Fruit fly (Drosophila melanogaster) whole organism, embryonic: Measurements from ENCODE around the gene Nplp3.

Source experiments
- Atf-2 ChIP-seq: fragments of 200-800 bp; sonication (Bioruptor generic); optimal IDR thresholded peaks from 2 replicates; lab custom pipeline; 2016; ENCODE audit warnings: missing biosample characterization, missing genetic modification characterization
- CG10209 ChIP-seq: fragments of 200-800 bp; sonication (Bioruptor generic); optimal IDR thresholded peaks from 3 replicates; lab custom pipeline; 2017; ENCODE audit warnings: missing biosample characterization, mild to moderate bottlenecking, missing genetic modification characterization, missing genetic modification reagents
- CG10321 ChIP-seq: fragments of 200-800 bp; sonication (Bioruptor generic); IDR thresholded peaks from 2 replicates; pipeline ENCODE4 v1.3.6; 2022; ENCODE audit warnings: missing biosample characterization, missing genetic modification characterization
- CG10366 ChIP-seq: fragments of 200-800 bp; sonication (Bioruptor generic); IDR thresholded peaks from 2 replicates; pipeline ENCODE4 v1.3.6; 2022; ENCODE audit warnings: missing biosample characterization, missing genetic modification characterization
- CG10462 ChIP-seq: fragments of 200-800 bp; sonication (Bioruptor generic); optimal IDR thresholded peaks from 2 replicates; lab custom pipeline; 2016; ENCODE audit warnings: missing biosample characterization, missing genetic modification characterization
- CG14050 ChIP-seq: fragments of 200-800 bp; sonication (Bioruptor generic); IDR thresholded peaks from 3 replicates; pipeline ENCODE4 v1.3.6; 2022; ENCODE audit warnings: missing biosample characterization, missing genetic modification characterization
- CG14667 ChIP-seq: fragments of 200-800 bp; sonication (Bioruptor generic); IDR thresholded peaks from 2 replicates; pipeline ENCODE4 v1.3.6; 2022; ENCODE audit warnings: missing biosample characterization, missing genetic modification characterization
- CG15269 ChIP-seq: fragments of 200-800 bp; sonication (Bioruptor generic); optimal IDR thresholded peaks from 2 replicates; lab custom pipeline; 2018; ENCODE audit warnings: missing biosample characterization, mild to moderate bottlenecking, missing genetic modification characterization, moderate library complexity
- CG15514 ChIP-seq: fragments of 200-800 bp; sonication (Bioruptor generic); optimal IDR thresholded peaks from 3 replicates; lab custom pipeline; 2017; ENCODE audit warnings: missing biosample characterization, missing genetic modification characterization, mild to moderate bottlenecking, moderate library complexity, missing genetic modification reagents
- CG15601 ChIP-seq: fragments of 200-800 bp; sonication (Bioruptor generic); optimal IDR thresholded peaks from 3 replicates; lab custom pipeline; 2019; ENCODE audit warnings: missing biosample characterization, mild to moderate bottlenecking, missing genetic modification characterization, moderate library complexity
- CG16813 ChIP-seq: fragments of 200-800 bp; sonication (Bioruptor generic); IDR thresholded peaks from 3 replicates; pipeline ENCODE4 v1.3.6; 2022; ENCODE audit warnings: missing biosample characterization, missing genetic modification characterization; ENCODE audit not compliant: partially characterized antibody
- CG17802 ChIP-seq: fragments of 200-800 bp; sonication (Bioruptor generic); optimal IDR thresholded peaks from 2 replicates; lab custom pipeline; 2018; ENCODE audit warnings: missing biosample characterization, mild to moderate bottlenecking, missing genetic modification characterization, moderate library complexity
- CG1792 ChIP-seq: fragments of 200-800 bp; sonication (Bioruptor generic); optimal IDR thresholded peaks from 2 replicates; lab custom pipeline; 2016; ENCODE audit warnings: missing biosample characterization, missing genetic modification characterization
- CG18599 ChIP-seq: fragments of 200-800 bp; sonication (Bioruptor generic); optimal IDR thresholded peaks from 3 replicates; lab custom pipeline; 2017; ENCODE audit warnings: missing biosample characterization, missing genetic modification characterization, mild to moderate bottlenecking, moderate library complexity, missing genetic modification reagents
- CG3281 ChIP-seq: fragments of 200-800 bp; sonication (Bioruptor generic); optimal IDR thresholded peaks from 3 replicates; lab custom pipeline; 2017; ENCODE audit warnings: missing biosample characterization, mild to moderate bottlenecking, missing genetic modification characterization
- CG4360 ChIP-seq: fragments of 200-800 bp; sonication (Bioruptor generic); IDR thresholded peaks from 2 replicates; pipeline ENCODE4 v1.3.6; 2022; ENCODE audit warnings: missing biosample characterization, missing genetic modification characterization
- CG4424 ChIP-seq: fragments of 200-800 bp; sonication (Bioruptor generic); optimal IDR thresholded peaks from 3 replicates; lab custom pipeline; 2016; ENCODE audit warnings: missing biosample characterization, missing genetic modification characterization
- CG4617 ChIP-seq: fragments of 200-800 bp; sonication (Bioruptor generic); optimal IDR thresholded peaks from 3 replicates; lab custom pipeline; 2016; ENCODE audit warnings: missing biosample characterization, missing genetic modification characterization, borderline replicate concordance
- CG4820 ChIP-seq: fragments of 200-800 bp; sonication (Bioruptor generic); optimal IDR thresholded peaks from 3 replicates; lab custom pipeline; 2016; ENCODE audit warnings: missing biosample characterization, missing genetic modification characterization
- CG4854 ChIP-seq: fragments of 200-800 bp; sonication (Bioruptor generic); optimal IDR thresholded peaks from 2 replicates; lab custom pipeline; 2016; ENCODE audit warnings: missing biosample characterization, missing genetic modification characterization, inconsistent platforms
- CG7786 ChIP-seq: fragments of 200-800 bp; sonication (Bioruptor generic); optimal IDR thresholded peaks from 2 replicates; lab custom pipeline; 2016; ENCODE audit warnings: missing biosample characterization, missing genetic modification characterization
- CG7987 ChIP-seq: fragments of 200-800 bp; sonication (Bioruptor generic); optimal IDR thresholded peaks from 2 replicates; lab custom pipeline; 2018; ENCODE audit warnings: missing biosample characterization, mild to moderate bottlenecking, missing genetic modification characterization, moderate library complexity
- CG9215 ChIP-seq: fragments of 200-800 bp; sonication (Bioruptor generic); IDR thresholded peaks from 2 replicates; pipeline ENCODE4 v1.3.6; 2022; ENCODE audit warnings: missing biosample characterization, missing genetic modification characterization
- Chrac-16 ChIP-seq: fragments of 200-800 bp; sonication (Bioruptor generic); optimal IDR thresholded peaks from 3 replicates; lab custom pipeline; 2016; ENCODE audit warnings: missing biosample characterization, missing genetic modification characterization
- Dll ChIP-seq: fragments of 200-800 bp; sonication (Bioruptor generic); IDR thresholded peaks from 4 replicates; pipeline ENCODE4 v1.3.6; 2022; ENCODE audit warnings: missing biosample characterization, missing genetic modification characterization; ENCODE audit not compliant: partially characterized antibody
- E2f2 ChIP-seq: fragments of 200-800 bp; sonication (Bioruptor generic); IDR thresholded peaks from 2 replicates; pipeline ENCODE4 v1.3.6; 2022; ENCODE audit warnings: missing biosample characterization, missing genetic modification characterization
- Fer2 ChIP-seq: fragments of 200-800 bp; sonication (Bioruptor generic); optimal IDR thresholded peaks from 2 replicates; lab custom pipeline; 2018; ENCODE audit warnings: missing biosample characterization, mild to moderate bottlenecking, missing genetic modification characterization, moderate library complexity
- GATAe ChIP-seq: fragments of 200-800 bp; sonication (Bioruptor generic); conservative IDR thresholded peaks from 2 replicates; pipeline ENCODE4 v1.3.6; 2022; ENCODE audit warnings: missing biosample characterization, missing genetic modification characterization
- Gsc ChIP-seq: fragments of 200-800 bp; sonication (Bioruptor generic); IDR thresholded peaks from 2 replicates; pipeline ENCODE4 v1.3.6; 2022; ENCODE audit warnings: missing biosample characterization, missing genetic modification characterization
- Hand ChIP-seq: fragments of 200-800 bp; sonication (Bioruptor generic); optimal IDR thresholded peaks from 2 replicates; lab custom pipeline; 2017; ENCODE audit warnings: mild to moderate bottlenecking, missing biosample characterization, missing genetic modification reagents, missing genetic modification characterization
- HmgD ChIP-seq: fragments of 200-800 bp; sonication (Bioruptor generic); optimal IDR thresholded peaks from 3 replicates; lab custom pipeline; 2016; ENCODE audit warnings: missing biosample characterization, missing genetic modification characterization
- Hr39 ChIP-seq: fragments of >200 bp; optimal IDR thresholded peaks from 2 replicates; lab custom pipeline; 2017
- Jarid2 ChIP-seq: fragments of 200-800 bp; sonication (Bioruptor generic); optimal IDR thresholded peaks from 3 replicates; lab custom pipeline; 2017; ENCODE audit warnings: mild to moderate bottlenecking, missing biosample characterization, missing genetic modification reagents, missing genetic modification characterization
- MBD-R2 ChIP-seq: fragments of 200-800 bp; sonication (Bioruptor generic); IDR thresholded peaks from 2 replicates; pipeline ENCODE4 v1.3.6; 2022; ENCODE audit warnings: missing biosample characterization, missing genetic modification characterization
- MESR4 ChIP-seq: fragments of 200-800 bp; sonication (Bioruptor generic); optimal IDR thresholded peaks from 2 replicates; lab custom pipeline; 2018; ENCODE audit warnings: missing biosample characterization, mild to moderate bottlenecking, missing genetic modification characterization, moderate library complexity
- Mad ChIP-seq: fragments of 200-800 bp; sonication (Bioruptor generic); optimal IDR thresholded peaks from 2 replicates; lab custom pipeline; 2016; ENCODE audit warnings: missing biosample characterization, missing genetic modification characterization
- Med ChIP-seq: fragments of 200-800 bp; sonication (Bioruptor generic); peaks from one replicate; lab custom pipeline; 2016; ENCODE audit warnings: missing biosample characterization, missing genetic modification characterization, mild to moderate bottlenecking, inconsistent platforms, moderate library complexity
- Myb ChIP-seq: fragments of 200-800 bp; sonication (Bioruptor generic); optimal IDR thresholded peaks from 2 replicates; lab custom pipeline; 2016; ENCODE audit warnings: missing biosample characterization, missing genetic modification characterization
- Pdp1 ChIP-seq, 2 experiments: fragments of 200-800 bp; sonication (Bioruptor generic); optimal IDR thresholded peaks; 3 replicates each; lab custom pipeline; 2016; ENCODE audit warnings: missing biosample characterization in 2 of 2, missing genetic modification characterization in 2 of 2, mild to moderate bottlenecking in 1 of 2, moderate library complexity in 1 of 2
- Taf1 ChIP-seq: fragments of 200-800 bp; sonication (Bioruptor generic); IDR thresholded peaks from 2 replicates; pipeline ENCODE4 v1.3.6; 2022; ENCODE audit warnings: missing biosample characterization, missing genetic modification characterization
- Xbp1 ChIP-seq: fragments of 200-800 bp; sonication (Bioruptor generic); optimal IDR thresholded peaks from 3 replicates; lab custom pipeline; 2016; ENCODE audit warnings: missing biosample characterization, mild to moderate bottlenecking, missing genetic modification characterization
- btn ChIP-seq: fragments of 200-800 bp; sonication (Bioruptor generic); optimal IDR thresholded peaks from 2 replicates; lab custom pipeline; 2016; ENCODE audit warnings: missing biosample characterization, missing genetic modification characterization
- caup ChIP-seq: fragments of 200-800 bp; sonication (Bioruptor generic); optimal IDR thresholded peaks from 3 replicates; lab custom pipeline; 2017; ENCODE audit warnings: missing biosample characterization, mild to moderate bottlenecking, missing genetic modification characterization, moderate library complexity; ENCODE audit not compliant: severe bottlenecking
- crc ChIP-seq: fragments of 200-800 bp; sonication (Bioruptor generic); optimal IDR thresholded peaks from 2 replicates; lab custom pipeline; 2016; ENCODE audit warnings: missing biosample characterization, missing genetic modification characterization
- dmrt11E ChIP-seq: fragments of 200-800 bp; sonication (Bioruptor generic); optimal IDR thresholded peaks from 3 replicates; lab custom pipeline; 2018; ENCODE audit warnings: missing biosample characterization, mild to moderate bottlenecking, missing genetic modification characterization, moderate library complexity
- jing ChIP-seq: fragments of 200-800 bp; sonication (Bioruptor generic); optimal IDR thresholded peaks from 2 replicates; lab custom pipeline; 2018; ENCODE audit warnings: missing biosample characterization, mild to moderate bottlenecking, missing genetic modification characterization
- nerfin-1 ChIP-seq: fragments of 200-800 bp; sonication (Bioruptor generic); optimal IDR thresholded peaks from 3 replicates; lab custom pipeline; 2019; ENCODE audit warnings: missing biosample characterization, mild to moderate bottlenecking, missing genetic modification characterization, moderate library complexity
- pros ChIP-seq: fragments of 200-800 bp; sonication (Bioruptor generic); optimal IDR thresholded peaks from 3 replicates; lab custom pipeline; 2019; ENCODE audit warnings: missing biosample characterization, mild to moderate bottlenecking, missing genetic modification characterization, moderate library complexity
- rib ChIP-seq: fragments of 200-800 bp; sonication (Bioruptor generic); IDR thresholded peaks from 2 replicates; pipeline ENCODE4 v1.3.6; 2022; ENCODE audit warnings: missing biosample characterization, missing genetic modification characterization
- seq ChIP-seq: fragments of 200-800 bp; sonication (Bioruptor generic); IDR thresholded peaks from 2 replicates; pipeline ENCODE4 v1.3.6; 2022; ENCODE audit warnings: missing biosample characterization, missing genetic modification characterization
- sima ChIP-seq: fragments of 200-800 bp; sonication (Bioruptor generic); optimal IDR thresholded peaks from 2 replicates; lab custom pipeline; 2016; ENCODE audit warnings: missing biosample characterization, missing genetic modification characterization

Gene Nplp3

dm6 chr3L:16347914-16348313 is 30.1 kb downstream of the Nplp3 start, which contains the start of gene mRpS34 (continued):
- TF ChIP-seq jing (GFP tag; lab: Kevin White, UChicago) (no peak), CG10462 (GFP tag; lab: Kevin White, UChicago) (no peak), CG14667 (GFP tag; lab: Robert Waterston, UW) (no peak), CG15269 (tag; lab: Kevin White, UChicago) (no peak), CG4424 (no peak), CG4854 (no peak), Hr39 (lab: Kevin White, UChicago) (no peak), CG4617 (GFP tag; lab: Kevin White, UChicago) (peak; percentile 52), CG18599 (GFP tag; lab: Kevin White, UChicago) (no peak), Taf1 (GFP tag; lab: Robert Waterston, UW) (no peak), MBD-R2 (GFP tag; lab: Robert Waterston, UW) (peak; percentile 74), dmrt11E (tag; lab: Kevin White, UChicago) (no peak), Jarid2 (no peak), CG4360 (GFP tag; lab: Robert Waterston, UW) (no peak), CG9215 (GFP tag; lab: Robert Waterston, UW) (peak; percentile 90), Pdp1 (GFP tag; optimal IDR thresholded peaks at IDR 0.05; lab: Kevin White, UChicago) (peak in 1 of 2 experiments; percentile 85), CG10209 (GFP tag; lab: Kevin White, UChicago) (no peak), CG10321 (GFP tag; lab: Robert Waterston, UW) (no peak), MESR4 (peak; percentile 81), CG15514 (GFP tag; lab: Kevin White, UChicago) (no peak), Mad (GFP tag; lab: Kevin White, UChicago) (no peak), btn (GFP tag; lab: Kevin White, UChicago) (no peak), E2f2 (GFP tag; lab: Robert Waterston, UW) (peak; percentile 66), Gsc (GFP tag; lab: Robert Waterston, UW) (no peak), Med (GFP tag; lab: Kevin White, UChicago) (peak; percentile 39), CG16813 (GFP tag; lab: Robert Waterston, UW) (no peak), GATAe (GFP tag; lab: Robert Waterston, UW) (no peak), CG7786 (GFP tag; lab: Kevin White, UChicago) (no peak), Dll (peak; percentile 53; the same call in 1 of the 4 replicates), Xbp1 (GFP tag; lab: Kevin White, UChicago) (no peak), CG3281 (no peak), CG14050 (no peak), Hand (GFP tag; lab: Kevin White, UChicago) (no peak), CG17802 (tag; lab: Kevin White, UChicago) (no peak), Fer2 (no peak), seq (no peak), rib (GFP tag; lab: Robert Waterston, UW) (no peak), Atf-2 (GFP tag; lab: Kevin White, UChicago) (no peak), nerfin-1 (tag; lab: Kevin White, UChicago) (no peak), CG7987 (GFP tag; lab: Kevin White, UChicago) (no peak), Myb (GFP tag; lab: Kevin White, UChicago) (peak; percentile 89), pros (GFP tag; lab: Kevin White, UChicago) (no peak), crc (GFP tag; lab: Kevin White, UChicago) (no peak), caup (no peak), sima (GFP tag; lab: Kevin White, UChicago) (no peak), CG10366 (GFP tag; lab: Robert Waterston, UW) (no peak), CG4820 (GFP tag; lab: Kevin White, UChicago) (no peak), CG15601 (tag; lab: Kevin White, UChicago) (no peak), Chrac-16 (GFP tag; lab: Kevin White, UChicago) (no peak), CG1792 (no peak), HmgD (GFP tag; lab: Kevin White, UChicago) (no peak)
